Fruit fly (Drosophila melanogaster): ENCODE data around the gene CG2187.
A peak's percentile ranks its signal among the peaks of the same experiment; 100 is the strongest.

DNA sequence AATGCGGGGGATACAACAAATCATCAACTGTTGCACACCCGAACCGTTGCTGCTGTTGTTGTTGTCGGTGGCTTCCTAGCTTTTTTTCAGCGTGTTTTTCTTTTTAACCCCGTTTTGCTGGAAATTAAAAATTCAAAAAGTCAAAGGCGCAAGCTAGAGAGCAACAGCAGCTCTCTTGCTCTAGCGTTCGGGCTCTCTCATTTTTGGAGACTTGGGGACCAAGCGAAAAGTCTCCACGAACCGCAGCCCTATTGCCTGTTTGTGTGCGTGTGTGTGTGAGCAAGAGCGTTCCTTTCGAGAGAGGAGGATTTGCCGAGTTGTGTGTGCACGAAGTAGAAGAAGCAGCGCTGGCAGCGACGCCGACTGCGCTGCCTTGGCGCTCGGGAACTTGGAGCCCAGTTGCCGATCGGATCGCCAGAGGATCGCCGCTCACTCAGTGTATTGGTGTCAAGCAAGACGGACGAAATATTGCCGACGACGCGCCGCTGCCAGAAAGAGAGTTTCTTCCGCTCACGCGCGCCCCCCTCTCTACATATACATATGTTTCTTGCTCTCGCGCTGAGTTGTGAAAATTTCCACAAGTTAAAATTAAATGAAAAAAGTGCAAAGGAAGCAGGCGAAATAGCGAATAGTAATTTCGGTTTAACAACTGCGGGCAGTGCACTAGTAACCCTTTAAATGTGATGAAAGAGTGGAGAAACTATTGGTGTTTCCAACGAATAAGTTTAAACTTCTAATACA is 33.7 kb downstream of the CG2187 start:
- TF ChIP-seq psq (GFP tag; optimal IDR thresholded peaks at IDR 0.05) (no peak), foxo (GFP tag; optimal IDR thresholded peaks at IDR 0.05) (peak in 1 of 2 experiments; percentile 24), pan (optimal IDR thresholded peaks at IDR 0.05) (no peak), OdsH (GFP tag; optimal IDR thresholded peaks at IDR 0.05) (no peak), h (GFP tag; optimal IDR thresholded peaks at IDR 0.05) (peak; percentile 26), br (GFP tag; optimal IDR thresholded peaks at IDR 0.05) (peak; percentile 16), usp (GFP tag; optimal IDR thresholded peaks at IDR 0.05) (no peak), tai (GFP tag; optimal IDR thresholded peaks at IDR 0.05) (no peak), Hr78 (GFP tag; optimal IDR thresholded peaks at IDR 0.05) (no peak), rgr (GFP tag; optimal IDR thresholded peaks at IDR 0.05) (peak; percentile 31), Hnf4 (GFP tag; optimal IDR thresholded peaks at IDR 0.05) (no peak), woc (GFP tag; optimal IDR thresholded peaks at IDR 0.05) (peak; percentile 13), Abd-B (GFP tag; optimal IDR thresholded peaks at IDR 0.05) (no peak), ey (GFP tag; optimal IDR thresholded peaks at IDR 0.05) (peak; percentile 12)
